Worm (Caenorhabditis elegans) whole organism, L4 larva: ENCODE measurements around the gene dnj-20.

ENCODE experiments used
- F37D6.2 ChIP-seq: sonication (generic microtip); optimal IDR thresholded peaks from 2 replicates; lab custom pipeline; 2016; ENCODE audit warnings: mild to moderate bottlenecking, missing genetic modification characterization, missing compliant biosample characterization
- F44E2.7 ChIP-seq: fragments of 200-800 bp; sonication (Bioruptor generic); IDR thresholded peaks from 2 replicates; pipeline ENCODE4 v2.1.2; 2022; ENCODE audit warnings: missing genetic modification characterization, missing compliant biosample characterization
- F49E8.2 ChIP-seq: sonication (generic microtip); optimal IDR thresholded peaks from 2 replicates; lab custom pipeline; 2016; ENCODE audit warnings: missing compliant biosample characterization, mild to moderate bottlenecking, missing genetic modification characterization, borderline replicate concordance
- T20F7.1 ChIP-seq: fragments of 200-800 bp; sonication (Bioruptor generic); optimal IDR thresholded peaks from 2 replicates; lab custom pipeline; 2018; ENCODE audit warnings: mild to moderate bottlenecking, missing genetic modification characterization, missing compliant biosample characterization
- T26A8.4 ChIP-seq: fragments of 200-800 bp; sonication (Bioruptor generic); IDR thresholded peaks from 2 replicates; pipeline ENCODE4 v1.3.6; 2022; ENCODE audit warnings: missing genetic modification characterization, missing compliant biosample characterization
- Y48G9A.11 ChIP-seq: fragments of 200-800 bp; sonication (Bioruptor generic); IDR thresholded peaks from 2 replicates; pipeline ENCODE4 v1.3.6; 2022; ENCODE audit warnings: missing genetic modification reagents, missing genetic modification characterization, missing compliant biosample characterization
- Y5F2A.4 ChIP-seq: fragments of 200-800 bp; sonication (Bioruptor generic); optimal IDR thresholded peaks from 2 replicates; lab custom pipeline; 2018; ENCODE audit warnings: mild to moderate bottlenecking, missing genetic modification characterization, missing compliant biosample characterization
- Y75B8A.6 ChIP-seq: fragments of 200-800 bp; sonication (Bioruptor generic); IDR thresholded peaks from 2 replicates; pipeline ENCODE4 v1.3.6; 2022; ENCODE audit warnings: missing genetic modification reagents, missing genetic modification characterization, missing compliant biosample characterization
- aha-1 ChIP-seq: fragments of 150-350 bp; peaks from one replicate; lab custom pipeline; 2014; ENCODE audit warnings: missing biosample characterization, missing genetic modification characterization
- ama-1 ChIP-seq: fragments of 150-350 bp; optimal IDR thresholded peaks from 2 replicates; lab custom pipeline; 2014; ENCODE audit warnings: inconsistent platforms, mixed read lengths
- ceh-20 ChIP-seq: fragments of 200-800 bp; sonication (Bioruptor generic); IDR thresholded peaks from 2 replicates; pipeline ENCODE4 v1.3.6; 2022; ENCODE audit warnings: missing genetic modification reagents, missing genetic modification characterization, missing compliant biosample characterization
- ceh-44 ChIP-seq: fragments of 200-800 bp; sonication (Bioruptor generic); IDR thresholded peaks from 2 replicates; pipeline ENCODE4 v1.3.6; 2022; ENCODE audit warnings: missing genetic modification reagents, missing genetic modification characterization, missing compliant biosample characterization
- cey-2 ChIP-seq: sonication (generic microtip); optimal IDR thresholded peaks from 3 replicates; lab custom pipeline; 2017; ENCODE audit warnings: missing genetic modification characterization, mild to moderate bottlenecking, missing compliant biosample characterization, antibody characterized with exemption, borderline replicate concordance; ENCODE audit not compliant: insufficient read depth
- ctbp-1 ChIP-seq: fragments of 200-800 bp; sonication (Bioruptor generic); IDR thresholded peaks from 2 replicates; pipeline ENCODE4 v1.3.6; 2022; ENCODE audit warnings: missing genetic modification reagents, missing genetic modification characterization, missing compliant biosample characterization
- dmd-8 ChIP-seq: fragments of 200-800 bp; sonication (Bioruptor generic); IDR thresholded peaks from 2 replicates; pipeline ENCODE4 v1.3.6; 2022; ENCODE audit warnings: missing genetic modification characterization, missing compliant biosample characterization
- dpl-1 ChIP-seq: fragments of 150-350 bp; optimal IDR thresholded peaks from 2 replicates; lab custom pipeline; 2014; ENCODE audit warnings: missing biosample characterization, missing genetic modification reagents, missing genetic modification characterization
- duxl-1 ChIP-seq: sonication (generic microtip); optimal IDR thresholded peaks from 2 replicates; lab custom pipeline; 2016; ENCODE audit warnings: mild to moderate bottlenecking, missing genetic modification characterization, moderate library complexity, missing compliant biosample characterization; ENCODE audit not compliant: poor library complexity
- egl-27 ChIP-seq: sonication (generic microtip); optimal IDR thresholded peaks from 3 replicates; lab custom pipeline; 2017; ENCODE audit warnings: missing biosample characterization, missing genetic modification reagents, missing genetic modification characterization
- egl-43 ChIP-seq: fragments of 200-800 bp; sonication (Bioruptor generic); IDR thresholded peaks from 2 replicates; pipeline ENCODE4 v1.3.6; 2022; ENCODE audit warnings: missing genetic modification reagents, missing genetic modification characterization, missing compliant biosample characterization
- fos-1 ChIP-seq: fragments of 150-350 bp; optimal IDR thresholded peaks from 2 replicates; lab custom pipeline; 2014; ENCODE audit warnings: missing biosample characterization, missing genetic modification characterization
- gei-8 ChIP-seq: fragments of 200-800 bp; sonication (Bioruptor generic); optimal IDR thresholded peaks from 2 replicates; lab custom pipeline; 2018; ENCODE audit warnings: mild to moderate bottlenecking, missing genetic modification characterization, missing compliant biosample characterization
- hmg-1.1 ChIP-seq: fragments of 200-800 bp; sonication (Bioruptor generic); IDR thresholded peaks from 2 replicates; pipeline ENCODE4 v1.3.6; 2022; ENCODE audit warnings: missing genetic modification reagents, missing genetic modification characterization, missing compliant biosample characterization
- lin-1 ChIP-seq: fragments of 200-800 bp; sonication (Bioruptor generic); IDR thresholded peaks from 2 replicates; pipeline ENCODE4 v1.3.6; 2022; ENCODE audit warnings: missing genetic modification reagents, missing genetic modification characterization, missing compliant biosample characterization
- lin-13 ChIP-seq: fragments of 150-350 bp; optimal IDR thresholded peaks from 2 replicates; lab custom pipeline; 2014; ENCODE audit warnings: missing biosample characterization, missing genetic modification reagents, missing genetic modification characterization
- lin-29 ChIP-seq: fragments of 200-800 bp; sonication (Bioruptor generic); IDR thresholded peaks from 2 replicates; pipeline ENCODE4 v1.3.6; 2022; ENCODE audit warnings: missing genetic modification reagents, missing genetic modification characterization, missing compliant biosample characterization
- lin-39 ChIP-seq: fragments of 150-350 bp; optimal IDR thresholded peaks from 2 replicates; lab custom pipeline; 2014; ENCODE audit warnings: missing biosample characterization, missing genetic modification reagents, missing genetic modification characterization
- lsy-2 ChIP-seq, 2 experiments: fragments of 150-350 bp in 1 of 2; sonication (generic microtip) in 1 of 2; optimal IDR thresholded peaks; 2 replicates each; lab custom pipeline; 2014 to 2017; ENCODE audit warnings: missing biosample characterization in 2 of 2, missing genetic modification characterization in 2 of 2
- mdl-1 ChIP-seq, 2 experiments: fragments of 150-350 bp in 1 of 2; sonication (generic microtip) in 1 of 2; optimal IDR thresholded peaks; 2 replicates each; lab custom pipeline; 2014 to 2017; ENCODE audit warnings: missing biosample characterization in 2 of 2, missing genetic modification characterization in 2 of 2
- mdt-29 ChIP-seq: fragments of 200-800 bp; sonication (Bioruptor generic); IDR thresholded peaks from 2 replicates; pipeline ENCODE4 v1.3.6; 2022; ENCODE audit warnings: missing genetic modification reagents, missing genetic modification characterization, missing compliant biosample characterization
- mep-1 ChIP-seq: fragments of 150-350 bp; sonication (generic microtip); optimal IDR thresholded peaks from 3 replicates; lab custom pipeline; 2014; ENCODE audit warnings: missing biosample characterization, missing genetic modification characterization
- mes-2 ChIP-seq: sonication (generic microtip); optimal IDR thresholded peaks from 2 replicates; lab custom pipeline; 2016; ENCODE audit warnings: missing genotype, mild to moderate bottlenecking, missing genetic modification characterization, missing compliant biosample characterization; ENCODE audit not compliant: poor library complexity, severe bottlenecking
- mxl-2 ChIP-seq: fragments of 200-800 bp; sonication (Bioruptor generic); conservative IDR thresholded peaks from 2 replicates; pipeline ENCODE4 v1.3.6; 2022; ENCODE audit warnings: missing genetic modification reagents, missing genetic modification characterization, missing compliant biosample characterization
- mxl-3 ChIP-seq: fragments of 200-800 bp; sonication (Bioruptor generic); optimal IDR thresholded peaks from 2 replicates; lab custom pipeline; 2018; ENCODE audit warnings: mild to moderate bottlenecking, missing genetic modification characterization, missing compliant biosample characterization
- nhr-102 ChIP-seq: sonication (generic microtip); optimal IDR thresholded peaks from 2 replicates; lab custom pipeline; 2016; ENCODE audit warnings: mild to moderate bottlenecking, missing genetic modification characterization, moderate library complexity, missing compliant biosample characterization
- nhr-111 ChIP-seq: fragments of 200-800 bp; sonication (Bioruptor generic); optimal IDR thresholded peaks from 2 replicates; lab custom pipeline; 2018; ENCODE audit warnings: mild to moderate bottlenecking, missing genetic modification characterization, missing compliant biosample characterization
- nhr-41 ChIP-seq: fragments of 200-800 bp; sonication (Bioruptor generic); IDR thresholded peaks from 2 replicates; pipeline ENCODE4 v1.3.6; 2022; ENCODE audit warnings: missing genetic modification reagents, missing genetic modification characterization, missing compliant biosample characterization
- nhr-76 ChIP-seq: fragments of 150-350 bp; optimal IDR thresholded peaks from 2 replicates; lab custom pipeline; 2014; ENCODE audit warnings: missing biosample characterization, missing genetic modification characterization
- nhr-77 ChIP-seq: fragments of 150-350 bp; optimal IDR thresholded peaks from 2 replicates; lab custom pipeline; 2014; ENCODE audit warnings: missing biosample characterization, missing genetic modification characterization
- php-3 ChIP-seq: fragments of 200-800 bp; sonication (Bioruptor generic); IDR thresholded peaks from 2 replicates; pipeline ENCODE4 v1.3.6; 2022; ENCODE audit warnings: missing genetic modification reagents, missing genetic modification characterization, missing compliant biosample characterization
- rbr-2 ChIP-seq: sonication (generic microtip); optimal IDR thresholded peaks from 2 replicates; lab custom pipeline; 2016; ENCODE audit warnings: missing genotype, missing genetic modification characterization, missing compliant biosample characterization
- set-16 ChIP-seq: fragments of 200-800 bp; sonication (Bioruptor generic); IDR thresholded peaks from 2 replicates; pipeline ENCODE4 v1.3.6; 2022; ENCODE audit warnings: missing genetic modification reagents, missing genetic modification characterization, missing compliant biosample characterization
- snpc-1.2 ChIP-seq: fragments of 200-800 bp; sonication (Bioruptor generic); IDR thresholded peaks from 2 replicates; pipeline ENCODE4 v1.3.6; 2022; ENCODE audit warnings: missing genetic modification reagents, missing genetic modification characterization, missing compliant biosample characterization
- snpc-4 ChIP-seq: fragments of 150-350 bp; optimal IDR thresholded peaks from 2 replicates; lab custom pipeline; 2014; ENCODE audit warnings: missing biosample characterization, missing genetic modification characterization
- spr-1 ChIP-seq: sonication (generic microtip); optimal IDR thresholded peaks from 2 replicates; lab custom pipeline; 2016; ENCODE audit warnings: mild to moderate bottlenecking, missing genetic modification characterization, missing compliant biosample characterization
- tag-97 ChIP-seq: fragments of 200-800 bp; sonication (Bioruptor generic); IDR thresholded peaks from 2 replicates; pipeline ENCODE4 v1.3.6; 2022; ENCODE audit warnings: missing genetic modification characterization, missing compliant biosample characterization
- unc-39 ChIP-seq: sonication (generic microtip); optimal IDR thresholded peaks from 2 replicates; lab custom pipeline; 2017; ENCODE audit warnings: missing biosample characterization, missing genetic modification characterization
- zag-1 ChIP-seq: fragments of 150-350 bp; optimal IDR thresholded peaks from 2 replicates; lab custom pipeline; 2014; ENCODE audit warnings: missing biosample characterization, missing genetic modification characterization
- zfp-2 ChIP-seq: sonication (generic microtip); optimal IDR thresholded peaks from 2 replicates; lab custom pipeline; 2016; ENCODE audit warnings: mild to moderate bottlenecking, missing genetic modification characterization, missing compliant biosample characterization
- zip-11 ChIP-seq: fragments of 200-800 bp; sonication (Bioruptor generic); IDR thresholded peaks from 2 replicates; pipeline ENCODE4 v1.3.6; 2022; ENCODE audit warnings: missing genetic modification characterization, missing compliant biosample characterization
- zip-2 ChIP-seq: fragments of 150-350 bp; optimal IDR thresholded peaks from 2 replicates; lab custom pipeline; 2014; ENCODE audit warnings: missing biosample characterization, missing genetic modification characterization
- ztf-11 ChIP-seq: fragments of 150-350 bp; optimal IDR thresholded peaks from 2 replicates; lab custom pipeline; 2014; ENCODE audit warnings: missing biosample characterization, missing genetic modification characterization
- ztf-7 ChIP-seq: fragments of 150-350 bp; optimal IDR thresholded peaks from 2 replicates; lab custom pipeline; 2014; ENCODE audit warnings: missing biosample characterization, missing genetic modification characterization

dnj-20 gene

DNA sequence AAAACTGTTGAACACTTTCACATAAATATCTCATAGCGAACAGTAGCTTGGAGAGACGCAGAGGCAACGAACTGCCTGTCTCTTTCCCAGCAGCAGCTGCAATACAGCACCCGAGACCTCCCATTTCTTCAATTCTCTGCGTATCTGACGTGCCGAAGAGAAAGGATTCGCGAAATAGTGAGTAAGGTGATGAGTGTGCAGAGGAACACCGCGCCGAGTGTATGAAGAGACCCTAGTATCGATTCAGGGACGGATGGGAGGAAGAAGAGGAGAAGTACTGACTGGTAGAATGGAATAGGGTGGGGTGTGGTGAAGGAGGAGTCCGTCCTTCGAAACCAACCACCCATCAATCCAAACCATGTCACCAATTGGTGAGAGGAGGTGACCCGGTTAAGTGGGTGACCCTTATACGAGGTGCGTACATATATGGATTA lies 22.2 kb upstream of the dnj-20 start (continued):
- TF ChIP-seq egl-27 (tag; lab: Kevin White, UChicago) (no peak), lin-13 (GFP tag; lab: Kevin White, UChicago) (no peak), zip-2 (tag; lab: Kevin White, UChicago) (no peak), mdt-29 (GFP tag; lab: Robert Waterston, UW) (no peak), ztf-7 (peak; percentile 2), hmg-1.1 (GFP tag; lab: Robert Waterston, UW) (peak; percentile 83), ctbp-1 (GFP tag; lab: Robert Waterston, UW) (0 out of 2 replicates have a peak, but pooled peaks have one; percentile 30), ama-1 (lab: Kevin White, UChicago) (peak; percentile 40), dmd-8 (GFP tag; lab: Robert Waterston, UW) (no peak), php-3 (GFP tag; lab: Robert Waterston, UW) (no peak), lin-1 (GFP tag; lab: Robert Waterston, UW) (no peak), mxl-2 (GFP tag; lab: Robert Waterston, UW) (no peak), gei-8 (no peak), F44E2.7 (GFP tag; lab: Robert Waterston, UW) (no peak), dpl-1 (peak; percentile 14), zag-1 (tag; lab: Kevin White, UChicago) (no peak), snpc-1.2 (GFP tag; lab: Robert Waterston, UW) (no peak), snpc-4 (tag; lab: Kevin White, UChicago) (no peak), mdl-1 (tag; optimal IDR thresholded peaks at IDR 0.05; lab: Kevin White, UChicago) (peak in 1 of 2 experiments; percentile 74), nhr-111 (GFP tag; lab: Kevin White, UChicago) (no peak), lin-29 (GFP tag; lab: Robert Waterston, UW) (no peak), T26A8.4 (GFP tag; lab: Robert Waterston, UW) (no peak; the same call in 1 of the 2 replicates), zfp-2 (tag; lab: Kevin White, UChicago) (no peak), mes-2 (peak; percentile 72), nhr-41 (no peak), Y75B8A.6 (GFP tag; lab: Robert Waterston, UW) (no peak), unc-39 (no peak), lsy-2 (tag; optimal IDR thresholded peaks at IDR 0.05; lab: Kevin White, UChicago) (peak; percentile 62 to 70), egl-43 (peak; percentile 62), mxl-3 (peak; percentile 86), lin-39 (no peak), ceh-20 (GFP tag; lab: Robert Waterston, UW) (no peak; the same call in 1 of the 2 replicates), rbr-2 (tag; lab: Kevin White, UChicago) (peak; percentile 77), cey-2 (tag; lab: Kevin White, UChicago) (no peak), T20F7.1 (peak; percentile 8), Y5F2A.4 (GFP tag; lab: Kevin White, UChicago) (no peak), F49E8.2 (tag; lab: Kevin White, UChicago) (no peak), Y48G9A.11 (GFP tag; lab: Robert Waterston, UW) (no peak), nhr-77 (peak; percentile 28), spr-1 (tag; lab: Kevin White, UChicago) (peak; percentile 19), tag-97 (GFP tag; lab: Robert Waterston, UW) (no peak), nhr-102 (tag; lab: Kevin White, UChicago) (no peak), aha-1 (no peak), ceh-44 (GFP tag; lab: Robert Waterston, UW) (no peak), mep-1 (tag; lab: Kevin White, UChicago) (peak; percentile 86), nhr-76 (no peak), fos-1 (tag; lab: Kevin White, UChicago) (no peak), zip-11 (GFP tag; lab: Robert Waterston, UW) (no peak), set-16 (GFP tag; lab: Robert Waterston, UW) (peak; percentile 49), duxl-1 (no peak), F37D6.2 (tag; lab: Kevin White, UChicago) (peak; percentile 0), ztf-11 (no peak)
